Worm (Caenorhabditis elegans): Measurements from ENCODE around the gene C07E3.9.

Gene C07E3.9

ce11 chrII:10350487-10350886 is at the start of gene C07E3.9:
TSS of gene C07E3.9 (plus strand) at chrII:10350756.
- TF ChIP-seq unc-62 (GFP tag; optimal IDR thresholded peaks at IDR 0.05), result no peak

ce11 chrII:10300954-10301353 is 49.6 kb upstream of the C07E3.9 start, which contains the start of gene mdt-22:
TSS of gene mdt-22 (plus strand) at chrII:10301216.
- TF ChIP-seq unc-62 (GFP tag; optimal IDR thresholded peaks at IDR 0.05), result no peak

- no peak for TF ChIP-seq unc-62 (GFP tag; optimal IDR thresholded peaks at IDR 0.05)
Observed at ce11 chrII:10302646-10303045, 47.9 kb upstream of the C07E3.9 start, which contains the start of gene clpp-1. TSS of gene clpp-1 (minus strand) at chrII:10302842.

- no peak for TF ChIP-seq unc-62 (GFP tag; optimal IDR thresholded peaks at IDR 0.05)
Observed at ce11 chrII:10303663-10304115, 46.9 kb upstream of the C07E3.9 start, which contains the start of gene vha-9. TSS of gene vha-9 (minus strand) at chrII:10303713.

ce11 chrII:10308726-10309125 is 41.8 kb upstream of the C07E3.9 start, which contains the start of gene gcy-4:
TSS of gene gcy-4 (minus strand) at chrII:10308826.
- no peak for TF ChIP-seq unc-62 (GFP tag; optimal IDR thresholded peaks at IDR 0.05)

ce11 chrII:10309337-10309736 is 41.2 kb upstream of the C07E3.9 start, which contains the start of gene ZK970.8:
TSS of gene ZK970.8 (plus strand) at chrII:10309637.
- no peak for TF ChIP-seq unc-62 (GFP tag; optimal IDR thresholded peaks at IDR 0.05)

- TF ChIP-seq unc-62 (GFP tag; optimal IDR thresholded peaks at IDR 0.05), result no peak
Observed at ce11 chrII:10311973-10312372, 38.6 kb upstream of the C07E3.9 start, which contains the start of gene srlf-34. TSS of gene srlf-34 (plus strand) at chrII:10312293.

ce11 chrII:10315252-10315651 is 35.3 kb upstream of the C07E3.9 start, which contains the start of gene idpp-8:
TSS of gene idpp-8 (plus strand) at chrII:10315552.
- TF ChIP-seq unc-62 (GFP tag; optimal IDR thresholded peaks at IDR 0.05), result no peak

ce11 chrII:10316119-10316518 is 34.4 kb upstream of the C07E3.9 start, which contains the start of gene gcy-5:
TSS of gene gcy-5 (minus strand) at chrII:10316219.
- TF ChIP-seq unc-62 (GFP tag; optimal IDR thresholded peaks at IDR 0.05), result no peak

ce11 chrII:10317007-10317406 is 33.5 kb upstream of the C07E3.9 start, which contains the start of gene M02G9.4:
TSS of gene M02G9.4 (plus strand) at chrII:10317307.
- no peak for TF ChIP-seq unc-62 (GFP tag; optimal IDR thresholded peaks at IDR 0.05)

ce11 chrII:10321410-10321809 is 29.1 kb upstream of the C07E3.9 start, which contains the start of gene idpp-4:
TSS of gene idpp-4 (plus strand) at chrII:10321460.
- no peak for TF ChIP-seq unc-62 (GFP tag; optimal IDR thresholded peaks at IDR 0.05)

ce11 chrII:10325615-10326232 is 24.8 kb upstream of the C07E3.9 start, which contains the start of gene appg-1:
TSS of gene appg-1 (plus strand) at chrII:10326041.
- TF ChIP-seq unc-62 (GFP tag; optimal IDR thresholded peaks at IDR 0.05), result no peak

- TF ChIP-seq unc-62 (GFP tag; optimal IDR thresholded peaks at IDR 0.05), result no peak
Observed at ce11 chrII:10329754-10330153, 20.8 kb upstream of the C07E3.9 start.

ce11 chrII:10345012-10345411 is 5.5 kb upstream of the C07E3.9 start, which contains the start of gene pro-2:
TSS of gene pro-2 (minus strand) at chrII:10345112.
- no peak for TF ChIP-seq unc-62 (GFP tag; optimal IDR thresholded peaks at IDR 0.05)

- TF ChIP-seq unc-62 (GFP tag; optimal IDR thresholded peaks at IDR 0.05), result no peak
Observed at ce11 chrII:10346075-10346474, 4.5 kb upstream of the C07E3.9 start, which contains the start of gene C07E3.10. TSS of gene C07E3.10 (plus strand) at chrII:10346375.

- TF ChIP-seq unc-62 (GFP tag; optimal IDR thresholded peaks at IDR 0.05), result no peak
Observed at ce11 chrII:10349915-10350314, 641 bp upstream of the C07E3.9 start, which contains the start of gene stip-1. TSS of gene stip-1 (minus strand) at chrII:10350012.

ce11 chrII:10351963-10352362 is 1.4 kb downstream of the C07E3.9 start, which contains the start of gene C07E3.8:
TSS of gene C07E3.8 (plus strand) at chrII:10352263.
- no peak for TF ChIP-seq unc-62 (GFP tag; optimal IDR thresholded peaks at IDR 0.05)
